Worm (Caenorhabditis elegans) whole organism, early embryonic: ENCODE results near the gene unc-2.

Source experiments
- B0310.2 ChIP-seq: sonication (generic microtip); optimal IDR thresholded peaks from 2 replicates; lab custom pipeline; 2016; ENCODE audit warnings: mild to moderate bottlenecking, missing genetic modification characterization, missing compliant biosample characterization
- F13C5.2 ChIP-seq: sonication (generic microtip); optimal IDR thresholded peaks from 2 replicates; lab custom pipeline; 2017; ENCODE audit warnings: mild to moderate bottlenecking, missing genetic modification characterization, inconsistent platforms, missing compliant biosample characterization
- aly-1 ChIP-seq: sonication (generic microtip); optimal IDR thresholded peaks from 2 replicates; lab custom pipeline; 2016; ENCODE audit warnings: missing genetic modification characterization, missing compliant biosample characterization
- ama-1 ChIP-seq: fragments of 150-350 bp; optimal IDR thresholded peaks from 2 replicates; lab custom pipeline; 2014
- ceh-13 ChIP-seq: fragments of 200-800 bp; sonication (Bioruptor generic); optimal IDR thresholded peaks from 2 replicates; lab custom pipeline; 2018; ENCODE audit warnings: mild to moderate bottlenecking, missing genetic modification characterization, missing compliant biosample characterization
- ceh-36 ChIP-seq: sonication (generic microtip); optimal IDR thresholded peaks from 2 replicates; lab custom pipeline; 2016; ENCODE audit warnings: missing genetic modification characterization, inconsistent platforms, missing compliant biosample characterization
- ets-7 ChIP-seq: sonication (generic microtip); optimal IDR thresholded peaks from 2 replicates; lab custom pipeline; 2016; ENCODE audit warnings: missing genotype, missing genetic modification characterization, missing compliant biosample characterization
- flt-1 ChIP-seq: fragments of 200-800 bp; sonication (Bioruptor generic); IDR thresholded peaks from 2 replicates; pipeline ENCODE4 v1.3.6; 2022; ENCODE audit warnings: missing genetic modification characterization, missing compliant biosample characterization
- hmbx-1 ChIP-seq: sonication (generic microtip); optimal IDR thresholded peaks from 2 replicates; lab custom pipeline; 2016; ENCODE audit warnings: mild to moderate bottlenecking, missing genetic modification characterization, missing compliant biosample characterization
- hmg-4 ChIP-seq: fragments of 200-800 bp; sonication (Bioruptor generic); optimal IDR thresholded peaks from 2 replicates; lab custom pipeline; 2018; ENCODE audit warnings: mild to moderate bottlenecking, missing genetic modification characterization, missing compliant biosample characterization
- hnd-1 ChIP-seq: sonication (generic microtip); optimal IDR thresholded peaks from 2 replicates; lab custom pipeline; 2016; ENCODE audit warnings: missing genetic modification characterization, missing compliant biosample characterization
- pes-1 ChIP-seq: fragments of 200-800 bp; sonication (Bioruptor generic); IDR thresholded peaks from 2 replicates; pipeline ENCODE4 v1.3.6; 2022; ENCODE audit warnings: missing genetic modification reagents, missing genetic modification characterization, missing compliant biosample characterization
- scrt-1 ChIP-seq: fragments of 200-800 bp; sonication (Bioruptor generic); IDR thresholded peaks from 2 replicates; pipeline ENCODE4 v1.3.6; 2022; ENCODE audit warnings: missing genetic modification characterization, missing compliant biosample characterization
- sea-1 ChIP-seq: fragments of 200-800 bp; sonication (Bioruptor generic); conservative IDR thresholded peaks from 2 replicates; pipeline ENCODE4 v1.3.6; 2022; ENCODE audit warnings: missing genetic modification characterization, missing compliant biosample characterization
- tbx-11 ChIP-seq: fragments of 200-800 bp; sonication (Bioruptor generic); IDR thresholded peaks from 2 replicates; pipeline ENCODE4 v1.3.6; 2022; ENCODE audit warnings: missing genetic modification characterization, missing compliant biosample characterization
- tbx-37 ChIP-seq: fragments of 200-800 bp; sonication (Bioruptor generic); conservative IDR thresholded peaks from 2 replicates; pipeline ENCODE4 v1.3.6; 2022; ENCODE audit warnings: missing genetic modification reagents, missing genetic modification characterization, missing compliant biosample characterization
- tra-4 ChIP-seq: sonication (generic microtip); optimal IDR thresholded peaks from 2 replicates; lab custom pipeline; 2017; ENCODE audit warnings: missing genetic modification characterization, missing compliant biosample characterization

Gene unc-2

ce11 chrX:2793527-2793926 is 30.2 kb upstream of the unc-2 start:
- no peak for TF ChIP-seq hnd-1 (tag; lab: Kevin White, UChicago)
- TF ChIP-seq flt-1 (GFP tag; lab: Robert Waterston, UW), result no peak
- TF ChIP-seq scrt-1, result 0 out of 2 replicates have a peak, but pooled peaks have one; percentile 25
- TF ChIP-seq hmg-4, result peak; percentile 32
- TF ChIP-seq ceh-36 (tag; lab: Kevin White, UChicago), result peak; percentile 62

ce11 chrX:2777973-2778372 is 14.6 kb upstream of the unc-2 start:
- TF ChIP-seq hmbx-1 (tag; lab: Kevin White, UChicago), result no peak
- TF ChIP-seq scrt-1, result no peak
- no peak for TF ChIP-seq tbx-11
- no peak for TF ChIP-seq ama-1 (lab: Kevin White, UChicago)
- TF ChIP-seq flt-1 (GFP tag; lab: Robert Waterston, UW), result no peak
- TF ChIP-seq pes-1, result no peak
- TF ChIP-seq tbx-37 (GFP tag; lab: Robert Waterston, UW), result no peak
- no peak for TF ChIP-seq ceh-13
- TF ChIP-seq ets-7 (tag; lab: Kevin White, UChicago), result no peak
- no peak for TF ChIP-seq tra-4

ce11 chrX:2776955-2777354 is 13.6 kb upstream of the unc-2 start:
- TF ChIP-seq pes-1 (no peak), sea-1 (GFP tag; lab: Robert Waterston, UW) (no peak), F13C5.2 (no peak), ceh-13 (no peak), flt-1 (GFP tag; lab: Robert Waterston, UW) (no peak), ama-1 (lab: Kevin White, UChicago) (no peak), tbx-37 (GFP tag; lab: Robert Waterston, UW) (no peak), hnd-1 (tag; lab: Kevin White, UChicago) (no peak), tra-4 (no peak), hmg-4 (no peak), ceh-36 (tag; lab: Kevin White, UChicago) (no peak), aly-1 (tag; lab: Kevin White, UChicago) (no peak), tbx-11 (no peak), ets-7 (tag; lab: Kevin White, UChicago) (no peak), scrt-1 (no peak), hmbx-1 (tag; lab: Kevin White, UChicago) (no peak)

- TF ChIP-seq hmg-4, result no peak
- no peak for TF ChIP-seq tra-4
- TF ChIP-seq F13C5.2, result no peak
- no peak for TF ChIP-seq scrt-1
- TF ChIP-seq B0310.2 (tag; lab: Kevin White, UChicago), result no peak
- no peak for TF ChIP-seq tbx-37 (GFP tag; lab: Robert Waterston, UW)
- no peak for TF ChIP-seq hmbx-1 (tag; lab: Kevin White, UChicago)
- no peak for TF ChIP-seq ama-1 (lab: Kevin White, UChicago)
- no peak for TF ChIP-seq hnd-1 (tag; lab: Kevin White, UChicago)
- TF ChIP-seq tbx-11, result no peak
- no peak for TF ChIP-seq sea-1 (GFP tag; lab: Robert Waterston, UW)
- TF ChIP-seq aly-1 (tag; lab: Kevin White, UChicago), result no peak
- no peak for TF ChIP-seq pes-1
These were observed 8.4 kb upstream of the unc-2 start, which contains the start of gene cgef-1 for ce11 chrX:2771742-2772141. cgef-1 (plus strand) TSS chrX:2772042.

- TF ChIP-seq tbx-37 (GFP tag; lab: Robert Waterston, UW) (no peak), hmg-4 (no peak), ceh-36 (tag; lab: Kevin White, UChicago) (no peak), flt-1 (GFP tag; lab: Robert Waterston, UW) (no peak), sea-1 (GFP tag; lab: Robert Waterston, UW) (no peak), ama-1 (lab: Kevin White, UChicago) (no peak), F13C5.2 (no peak), B0310.2 (tag; lab: Kevin White, UChicago) (no peak), aly-1 (tag; lab: Kevin White, UChicago) (no peak), ets-7 (tag; lab: Kevin White, UChicago) (no peak), hmbx-1 (tag; lab: Kevin White, UChicago) (no peak), tra-4 (no peak), hnd-1 (tag; lab: Kevin White, UChicago) (no peak), pes-1 (no peak), ceh-13 (no peak), scrt-1 (no peak)
These were observed 6.4 kb upstream of the unc-2 start, which contains the start of gene F55F1.2 for ce11 chrX:2769685-2770084. F55F1.2 (minus strand) TSS chrX:2770060.

- TF ChIP-seq tbx-37 (GFP tag; lab: Robert Waterston, UW) (no peak), ets-7 (tag; lab: Kevin White, UChicago) (no peak), hmbx-1 (tag; lab: Kevin White, UChicago) (no peak), B0310.2 (tag; lab: Kevin White, UChicago) (no peak), scrt-1 (no peak), hnd-1 (tag; lab: Kevin White, UChicago) (no peak)
These were observed 952 bp upstream of the unc-2 start for ce11 chrX:2764278-2764677.

ce11 chrX:2754036-2754941 is 9.0 kb downstream of the unc-2 start:
- TF ChIP-seq tra-4 (no peak), aly-1 (tag; lab: Kevin White, UChicago) (no peak), ceh-13 (no peak), tbx-11 (no peak), sea-1 (GFP tag; lab: Robert Waterston, UW) (no peak), flt-1 (GFP tag; lab: Robert Waterston, UW) (no peak)

ce11 chrX:2752841-2753240 is 10.5 kb downstream of the unc-2 start:
- TF ChIP-seq tbx-37 (GFP tag; lab: Robert Waterston, UW) (no peak), flt-1 (GFP tag; lab: Robert Waterston, UW) (no peak), B0310.2 (tag; lab: Kevin White, UChicago) (no peak), ceh-13 (no peak), ets-7 (tag; lab: Kevin White, UChicago) (no peak), scrt-1 (no peak), ama-1 (lab: Kevin White, UChicago) (no peak), sea-1 (GFP tag; lab: Robert Waterston, UW) (no peak), hmg-4 (no peak), ceh-36 (tag; lab: Kevin White, UChicago) (no peak), hmbx-1 (tag; lab: Kevin White, UChicago) (no peak), pes-1 (no peak), hnd-1 (tag; lab: Kevin White, UChicago) (no peak), aly-1 (tag; lab: Kevin White, UChicago) (no peak), tra-4 (no peak), F13C5.2 (no peak), tbx-11 (no peak)
